Fruit fly (Drosophila melanogaster) S2 (cell line): ENCODE results near the gene CG34258.

Experiments used
- CG8478 ChIP-seq: fragments of >200 bp; optimal IDR thresholded peaks from 2 replicates; lab custom pipeline; 2018
- CTCF ChIP-seq, 2 experiments: fragments of >200 bp; optimal IDR thresholded peaks; 2 replicates each; lab custom pipeline; 2018

- TF ChIP-seq CTCF (optimal IDR thresholded peaks at IDR 0.05; lab: Kevin White, UChicago): no peak
- no peak for TF ChIP-seq CG8478 (lab: Kevin White, UChicago)
Observed at dm6 chr3L:19901486-19902255, 50.1 kb downstream of the CG34258 start.
